Fruit fly (Drosophila melanogaster) whole organism, wandering third instar larva: ENCODE measurements around the gene Cpr64Ad.

Experiments
- Abd-B ChIP-seq: fragments of >200 bp; optimal IDR thresholded peaks from 2 replicates; lab custom pipeline; 2017; ENCODE audit warnings: missing biosample characterization, missing genetic modification characterization
- CG32264 ChIP-seq: fragments of 200-800 bp; sonication (Bioruptor generic); optimal IDR thresholded peaks from 2 replicates; lab custom pipeline; 2016; ENCODE audit warnings: missing biosample characterization, missing genetic modification characterization
- CG9705 ChIP-seq: fragments of 200-800 bp; sonication (Bioruptor generic); optimal IDR thresholded peaks from 2 replicates; lab custom pipeline; 2018; ENCODE audit warnings: missing biosample characterization, mild to moderate bottlenecking, missing genetic modification characterization
- Dfd ChIP-seq: fragments of >200 bp; optimal IDR thresholded peaks from 2 replicates; lab custom pipeline; 2017; ENCODE audit warnings: missing biosample characterization, missing genetic modification characterization
- Dif ChIP-seq: fragments of 200-275, 200-300 bp; sonication (Bioruptor generic); optimal IDR thresholded peaks from 2 replicates; lab custom pipeline; 2018; ENCODE audit warnings: missing biosample characterization, missing genetic modification characterization; ENCODE audit not compliant: partially characterized antibody
- HLH106 ChIP-seq: fragments of 200-800 bp; optimal IDR thresholded peaks from 3 replicates; lab custom pipeline; 2019; ENCODE audit warnings: missing biosample characterization, mild to moderate bottlenecking, missing genetic modification characterization, moderate library complexity
- Hnf4 ChIP-seq: fragments of 200-800 bp; sonication (Bioruptor generic); optimal IDR thresholded peaks from 2 replicates; lab custom pipeline; 2016; ENCODE audit warnings: missing biosample characterization, mild to moderate bottlenecking, missing genetic modification characterization
- Hr78 ChIP-seq: fragments of >200 bp; optimal IDR thresholded peaks from 2 replicates; lab custom pipeline; 2017; ENCODE audit warnings: missing biosample characterization, missing genetic modification characterization
- Jra ChIP-seq: sonication (Bioruptor generic); optimal IDR thresholded peaks from 2 replicates; lab custom pipeline; 2016; ENCODE audit warnings: missing biosample characterization, missing genetic modification characterization
- Mio ChIP-seq: sonication (Bioruptor generic); optimal IDR thresholded peaks from 2 replicates; lab custom pipeline; 2016; ENCODE audit warnings: missing biosample characterization, missing genetic modification characterization
- Myc ChIP-seq: fragments of >200 bp; optimal IDR thresholded peaks from 2 replicates; lab custom pipeline; 2017
- N ChIP-seq: fragments of >200 bp; optimal IDR thresholded peaks from 2 replicates; lab custom pipeline; 2018; ENCODE audit warnings: missing biosample characterization, missing external identifiers, missing genetic modification characterization
- OdsH ChIP-seq: fragments of 200-800 bp; sonication (Bioruptor generic); optimal IDR thresholded peaks from 2 replicates; lab custom pipeline; 2016; ENCODE audit warnings: missing biosample characterization, mild to moderate bottlenecking, missing genetic modification characterization
- Rel ChIP-seq, 2 experiments: fragments of 200-800 bp; sonication (Bioruptor generic) in 1 of 2; optimal IDR thresholded peaks; 2 replicates in 1 of 2; 3 replicates in 1 of 2; lab custom pipeline; 2016 to 2019; ENCODE audit warnings: mild to moderate bottlenecking in 2 of 2, missing biosample characterization in 2 of 2, missing genetic modification characterization in 2 of 2, moderate library complexity in 1 of 2
- Sp1 ChIP-seq: fragments of 200-800 bp; sonication (Bioruptor generic); optimal IDR thresholded peaks from 3 replicates; lab custom pipeline; 2019; ENCODE audit warnings: missing biosample characterization, mild to moderate bottlenecking, missing genetic modification characterization, moderate library complexity
- Vsx2 ChIP-seq: fragments of 200-300, 225-300 bp; sonication (Bioruptor generic); optimal IDR thresholded peaks from 2 replicates; lab custom pipeline; 2018; ENCODE audit warnings: missing biosample characterization, missing genetic modification characterization; ENCODE audit not compliant: partially characterized antibody
- br ChIP-seq: fragments of 200-800 bp; sonication (Bioruptor generic); optimal IDR thresholded peaks from 2 replicates; lab custom pipeline; 2016; ENCODE audit warnings: missing biosample characterization, missing genetic modification characterization
- dl ChIP-seq, 2 experiments: fragments of 175-275, 200-275 bp in 1 of 2; fragments of 200-275 bp in 1 of 2; sonication (Bioruptor generic); optimal IDR thresholded peaks; lab custom pipeline; 2018; ENCODE audit warnings: mild to moderate bottlenecking in 2 of 2, missing biosample characterization in 2 of 2, missing genetic modification characterization in 2 of 2, moderate library complexity in 2 of 2; ENCODE audit not compliant: partially characterized antibody in 2 of 2, insufficient read depth in 1 of 2
- dmrt93B ChIP-seq: fragments of 200-800 bp; sonication (Bioruptor generic); optimal IDR thresholded peaks from 2 replicates; lab custom pipeline; 2018; ENCODE audit warnings: missing biosample characterization, mild to moderate bottlenecking, missing genetic modification characterization
- ey ChIP-seq: fragments of 200-800 bp; sonication (Bioruptor generic); optimal IDR thresholded peaks from 2 replicates; lab custom pipeline; 2016; ENCODE audit warnings: missing biosample characterization, missing genetic modification characterization
- h ChIP-seq: fragments of 200-800 bp; sonication (Bioruptor generic); optimal IDR thresholded peaks from 3 replicates; lab custom pipeline; 2016; ENCODE audit warnings: missing biosample characterization, mild to moderate bottlenecking, missing genetic modification characterization
- jim ChIP-seq: fragments of 175-275, 200-325 bp; sonication (Bioruptor generic); optimal IDR thresholded peaks from 2 replicates; lab custom pipeline; 2016; ENCODE audit warnings: missing biosample characterization, mild to moderate bottlenecking, missing genetic modification characterization
- lola ChIP-seq: fragments of >200 bp; optimal IDR thresholded peaks from 2 replicates; lab custom pipeline; 2017; ENCODE audit warnings: missing biosample characterization, missing genetic modification characterization
- pan ChIP-seq: fragments of >200 bp; optimal IDR thresholded peaks from 2 replicates; lab custom pipeline; 2017
- psq ChIP-seq: fragments of 200-800 bp; sonication (Bioruptor generic); optimal IDR thresholded peaks from 3 replicates; lab custom pipeline; 2017; ENCODE audit warnings: missing biosample characterization, mild to moderate bottlenecking, missing genetic modification characterization, moderate library complexity
- rgr ChIP-seq: fragments of 200-800 bp; sonication (Bioruptor generic); optimal IDR thresholded peaks from 3 replicates; lab custom pipeline; 2016; ENCODE audit warnings: missing biosample characterization, mild to moderate bottlenecking, missing genetic modification characterization
- sage ChIP-seq: fragments of 200-800 bp; sonication (Bioruptor generic); optimal IDR thresholded peaks from 2 replicates; lab custom pipeline; 2016; ENCODE audit warnings: missing biosample characterization, mild to moderate bottlenecking, missing genetic modification characterization
- tai ChIP-seq: sonication (Bioruptor generic); optimal IDR thresholded peaks from 2 replicates; lab custom pipeline; 2016; ENCODE audit warnings: missing biosample characterization, missing genetic modification characterization
- usp ChIP-seq: fragments of >200 bp; optimal IDR thresholded peaks from 2 replicates; lab custom pipeline; 2017; ENCODE audit warnings: missing biosample characterization, missing genetic modification characterization
- woc ChIP-seq: sonication (Bioruptor generic); optimal IDR thresholded peaks from 2 replicates; lab custom pipeline; 2016; ENCODE audit warnings: missing biosample characterization, mild to moderate bottlenecking, missing genetic modification characterization

Gene Cpr64Ad

dm6 chr3L:4209078-4209477 is 6.1 kb upstream of the Cpr64Ad start, which contains the start of gene Cpr64Aa:
Cpr64Aa (minus strand) TSS chr3L:4209178.
- TF ChIP-seq woc (no peak), Dfd (GFP tag; lab: Kevin White, UChicago) (no peak), ey (no peak), Rel (GFP tag; optimal IDR thresholded peaks at IDR 0.05; lab: Kevin White, UChicago) (no peak), Rel (tag; optimal IDR thresholded peaks at IDR 0.05; lab: Kevin White, UChicago) (no peak), Sp1 (GFP tag; lab: Kevin White, UChicago) (no peak), Myc (lab: Kevin White, UChicago) (no peak), OdsH (GFP tag; lab: Kevin White, UChicago) (no peak), tai (no peak), Abd-B (no peak), pan (lab: Kevin White, UChicago) (no peak), HLH106 (no peak), lola (GFP tag; lab: Kevin White, UChicago) (no peak), Jra (GFP tag; lab: Kevin White, UChicago) (no peak), Dif (GFP tag; lab: Kevin White, UChicago) (no peak), CG32264 (no peak), Hr78 (GFP tag; lab: Kevin White, UChicago) (no peak), CG9705 (GFP tag; lab: Kevin White, UChicago) (no peak), br (GFP tag; lab: Kevin White, UChicago) (no peak)

- TF ChIP-seq usp (GFP tag; lab: Kevin White, UChicago) = no peak
- TF ChIP-seq Rel (GFP tag; optimal IDR thresholded peaks at IDR 0.05; lab: Kevin White, UChicago) = no peak
- no peak for TF ChIP-seq Rel (tag; optimal IDR thresholded peaks at IDR 0.05; lab: Kevin White, UChicago)
- TF ChIP-seq Sp1 (GFP tag; lab: Kevin White, UChicago) = no peak
- TF ChIP-seq sage (GFP tag; lab: Kevin White, UChicago) = no peak
- no peak for TF ChIP-seq Hnf4 (GFP tag; lab: Kevin White, UChicago)
- no peak for TF ChIP-seq Abd-B
- TF ChIP-seq dmrt93B = no peak
- no peak for TF ChIP-seq Mio (GFP tag; lab: Kevin White, UChicago)
These were observed 5.4 kb upstream of the Cpr64Ad start for dm6 chr3L:4209731-4210130.

dm6 chr3L:4211440-4211839 is 3.7 kb upstream of the Cpr64Ad start, which contains the start of gene Cpr64Ab:
Cpr64Ab (minus strand) TSS chr3L:4211540.
- TF ChIP-seq dmrt93B (no peak), Rel (GFP tag; optimal IDR thresholded peaks at IDR 0.05; lab: Kevin White, UChicago) (no peak), Rel (tag; optimal IDR thresholded peaks at IDR 0.05; lab: Kevin White, UChicago) (no peak), rgr (GFP tag; lab: Kevin White, UChicago) (no peak), Dfd (GFP tag; lab: Kevin White, UChicago) (no peak), HLH106 (no peak)

dm6 chr3L:4212815-4213214 is 2.4 kb upstream of the Cpr64Ad start, which contains the start of gene Cpr64Ac:
Cpr64Ac (minus strand) TSS chr3L:4212915.
- TF ChIP-seq dl (GFP tag; optimal IDR thresholded peaks at IDR 0.05; lab: Kevin White, UChicago; ENCODE audit: insufficient read depth in 1 of 2, partially characterized antibody in 2 of 2) (no peak), psq (no peak), Hr78 (GFP tag; lab: Kevin White, UChicago) (no peak), rgr (GFP tag; lab: Kevin White, UChicago) (no peak), jim (GFP tag; lab: Kevin White, UChicago) (no peak), dmrt93B (no peak), ey (no peak), Jra (GFP tag; lab: Kevin White, UChicago) (no peak), CG9705 (GFP tag; lab: Kevin White, UChicago) (no peak)

- TF ChIP-seq Vsx2 (peak; percentile 58), N (GFP tag; lab: Kevin White, UChicago) (peak; percentile 41), Myc (lab: Kevin White, UChicago) (peak; percentile 95), h (GFP tag; lab: Kevin White, UChicago) (peak; percentile 61), CG9705 (GFP tag; lab: Kevin White, UChicago) (no peak)
These were observed 4.4 kb downstream of the Cpr64Ad start for dm6 chr3L:4219291-4220228.
